Worm (Caenorhabditis elegans) whole organism, L4 larva: ENCODE measurements around the gene hpo-10.

ENCODE experiments used
- Y5F2A.4 ChIP-seq: fragments of 200-800 bp; sonication (Bioruptor generic); optimal IDR thresholded peaks from 2 replicates; lab custom pipeline; 2018; ENCODE audit warnings: mild to moderate bottlenecking, missing genetic modification characterization, missing compliant biosample characterization
- Y75B8A.6 ChIP-seq: fragments of 200-800 bp; sonication (Bioruptor generic); IDR thresholded peaks from 2 replicates; pipeline ENCODE4 v1.3.6; 2022; ENCODE audit warnings: missing genetic modification reagents, missing genetic modification characterization, missing compliant biosample characterization
- ZK546.5 ChIP-seq, 2 experiments: sonication (generic microtip); optimal IDR thresholded peaks; 2 replicates each; lab custom pipeline; 2017; ENCODE audit warnings: missing biosample characterization in 2 of 2, missing genetic modification characterization in 2 of 2
- aha-1 ChIP-seq: fragments of 150-350 bp; peaks from one replicate; lab custom pipeline; 2014; ENCODE audit warnings: missing biosample characterization, missing genetic modification characterization
- ceh-20 ChIP-seq: fragments of 200-800 bp; sonication (Bioruptor generic); IDR thresholded peaks from 2 replicates; pipeline ENCODE4 v1.3.6; 2022; ENCODE audit warnings: missing genetic modification reagents, missing genetic modification characterization, missing compliant biosample characterization
- ceh-28 ChIP-seq: fragments of 150-350 bp; optimal IDR thresholded peaks from 2 replicates; lab custom pipeline; 2014; ENCODE audit warnings: missing biosample characterization, missing genetic modification reagents, missing genetic modification characterization
- ceh-44 ChIP-seq: fragments of 200-800 bp; sonication (Bioruptor generic); IDR thresholded peaks from 2 replicates; pipeline ENCODE4 v1.3.6; 2022; ENCODE audit warnings: missing genetic modification reagents, missing genetic modification characterization, missing compliant biosample characterization
- daf-16 ChIP-seq, 3 experiments: sonication (generic microtip); optimal IDR thresholded peaks; 2 replicates each; lab custom pipeline; 2016 to 2017; ENCODE audit warnings: missing genetic modification characterization in 3 of 3, missing genetic modification reagents in 3 of 3, mild to moderate bottlenecking in 2 of 3, missing compliant biosample characterization in 2 of 3, missing biosample characterization in 1 of 3, moderate library complexity in 1 of 3
- daf-8 ChIP-seq: fragments of 200-800 bp; sonication (Bioruptor generic); IDR thresholded peaks from 2 replicates; pipeline ENCODE4 v1.3.6; 2022; ENCODE audit warnings: missing genetic modification characterization, missing compliant biosample characterization
- dmd-6 ChIP-seq: fragments of 200-800 bp; sonication (Bioruptor generic); IDR thresholded peaks from 2 replicates; pipeline ENCODE4 v1.3.6; 2022; ENCODE audit warnings: missing genetic modification reagents, missing genetic modification characterization, missing compliant biosample characterization
- dmd-8 ChIP-seq: fragments of 200-800 bp; sonication (Bioruptor generic); IDR thresholded peaks from 2 replicates; pipeline ENCODE4 v1.3.6; 2022; ENCODE audit warnings: missing genetic modification characterization, missing compliant biosample characterization
- dve-1 ChIP-seq: sonication (generic microtip); optimal IDR thresholded peaks from 2 replicates; lab custom pipeline; 2017; ENCODE audit warnings: antibody characterized with exemption, mild to moderate bottlenecking, missing genetic modification characterization, missing compliant biosample characterization; ENCODE audit not compliant: insufficient read depth
- egl-27 ChIP-seq: sonication (generic microtip); optimal IDR thresholded peaks from 3 replicates; lab custom pipeline; 2017; ENCODE audit warnings: missing biosample characterization, missing genetic modification reagents, missing genetic modification characterization
- egl-43 ChIP-seq: fragments of 200-800 bp; sonication (Bioruptor generic); IDR thresholded peaks from 2 replicates; pipeline ENCODE4 v1.3.6; 2022; ENCODE audit warnings: missing genetic modification reagents, missing genetic modification characterization, missing compliant biosample characterization
- gei-8 ChIP-seq: fragments of 200-800 bp; sonication (Bioruptor generic); optimal IDR thresholded peaks from 2 replicates; lab custom pipeline; 2018; ENCODE audit warnings: mild to moderate bottlenecking, missing genetic modification characterization, missing compliant biosample characterization
- hlh-11 ChIP-seq: fragments of 200-800 bp; sonication (Bioruptor generic); optimal IDR thresholded peaks from 2 replicates; lab custom pipeline; 2018; ENCODE audit warnings: mild to moderate bottlenecking, missing genetic modification characterization, missing compliant biosample characterization
- hlh-30 ChIP-seq: sonication (generic microtip); optimal IDR thresholded peaks from 2 replicates; lab custom pipeline; 2017; ENCODE audit warnings: antibody characterized with exemption, mild to moderate bottlenecking, missing genetic modification characterization, missing compliant biosample characterization; ENCODE audit not compliant: insufficient read depth
- hmg-1.1 ChIP-seq: fragments of 200-800 bp; sonication (Bioruptor generic); IDR thresholded peaks from 2 replicates; pipeline ENCODE4 v1.3.6; 2022; ENCODE audit warnings: missing genetic modification reagents, missing genetic modification characterization, missing compliant biosample characterization
- lim-7 ChIP-seq: fragments of 200-800 bp; sonication (Bioruptor generic); IDR thresholded peaks from 2 replicates; pipeline ENCODE4 v1.3.6; 2022; ENCODE audit warnings: missing genetic modification characterization, missing compliant biosample characterization
- lin-15B ChIP-seq: fragments of 150-350 bp; sonication (generic microtip); optimal IDR thresholded peaks from 3 replicates; lab custom pipeline; 2014; ENCODE audit warnings: missing biosample characterization, missing genetic modification characterization
- madf-5 ChIP-seq, 2 experiments: fragments of 200-800 bp; sonication (Bioruptor generic); IDR thresholded peaks; 2 replicates each; pipeline ENCODE4 v1.3.6; 2022; ENCODE audit warnings: missing compliant biosample characterization in 2 of 2, missing genetic modification characterization in 2 of 2
- mdl-1 ChIP-seq, 2 experiments: fragments of 150-350 bp in 1 of 2; sonication (generic microtip) in 1 of 2; optimal IDR thresholded peaks; 2 replicates each; lab custom pipeline; 2014 to 2017; ENCODE audit warnings: missing biosample characterization in 2 of 2, missing genetic modification characterization in 2 of 2
- mdt-29 ChIP-seq: fragments of 200-800 bp; sonication (Bioruptor generic); IDR thresholded peaks from 2 replicates; pipeline ENCODE4 v1.3.6; 2022; ENCODE audit warnings: missing genetic modification reagents, missing genetic modification characterization, missing compliant biosample characterization
- mep-1 ChIP-seq: fragments of 150-350 bp; sonication (generic microtip); optimal IDR thresholded peaks from 3 replicates; lab custom pipeline; 2014; ENCODE audit warnings: missing biosample characterization, missing genetic modification characterization
- mes-2 ChIP-seq: sonication (generic microtip); optimal IDR thresholded peaks from 2 replicates; lab custom pipeline; 2016; ENCODE audit warnings: missing genotype, mild to moderate bottlenecking, missing genetic modification characterization, missing compliant biosample characterization; ENCODE audit not compliant: poor library complexity, severe bottlenecking
- mxl-3 ChIP-seq: fragments of 200-800 bp; sonication (Bioruptor generic); optimal IDR thresholded peaks from 2 replicates; lab custom pipeline; 2018; ENCODE audit warnings: mild to moderate bottlenecking, missing genetic modification characterization, missing compliant biosample characterization
- nhr-102 ChIP-seq: sonication (generic microtip); optimal IDR thresholded peaks from 2 replicates; lab custom pipeline; 2016; ENCODE audit warnings: mild to moderate bottlenecking, missing genetic modification characterization, moderate library complexity, missing compliant biosample characterization
- nhr-28 ChIP-seq: fragments of 150-350 bp; optimal IDR thresholded peaks from 2 replicates; lab custom pipeline; 2014; ENCODE audit warnings: missing biosample characterization, missing genetic modification characterization
- nhr-48 ChIP-seq: sonication (generic microtip); optimal IDR thresholded peaks from 2 replicates; lab custom pipeline; 2016; ENCODE audit warnings: mild to moderate bottlenecking, missing genetic modification characterization, missing compliant biosample characterization
- nhr-77 ChIP-seq: fragments of 150-350 bp; optimal IDR thresholded peaks from 2 replicates; lab custom pipeline; 2014; ENCODE audit warnings: missing biosample characterization, missing genetic modification characterization
- pha-4 ChIP-seq, 2 experiments: fragments of 150-350 bp in 1 of 2; fragments of 200-800 bp in 1 of 2; sonication (Bioruptor generic) in 1 of 2; IDR thresholded peaks in 1 of 2; optimal IDR thresholded peaks in 1 of 2; 2 replicates each; pipeline versions ENCODE4 v1.3.6 to Lab custom; 2014 to 2022; ENCODE audit warnings: missing genetic modification characterization in 2 of 2, missing genetic modification reagents in 2 of 2, missing biosample characterization in 1 of 2, missing compliant biosample characterization in 1 of 2
- php-3 ChIP-seq: fragments of 200-800 bp; sonication (Bioruptor generic); IDR thresholded peaks from 2 replicates; pipeline ENCODE4 v1.3.6; 2022; ENCODE audit warnings: missing genetic modification reagents, missing genetic modification characterization, missing compliant biosample characterization
- pqm-1 ChIP-seq: sonication (generic microtip); optimal IDR thresholded peaks from 2 replicates; lab custom pipeline; 2017; ENCODE audit warnings: missing biosample characterization, missing genetic modification characterization
- sdz-12 ChIP-seq: fragments of 200-800 bp; sonication (Bioruptor generic); optimal IDR thresholded peaks from 2 replicates; lab custom pipeline; 2018; ENCODE audit warnings: mild to moderate bottlenecking, missing genetic modification characterization, missing compliant biosample characterization
- unc-130 ChIP-seq: sonication (generic microtip); optimal IDR thresholded peaks from 2 replicates; lab custom pipeline; 2016; ENCODE audit warnings: missing genetic modification reagents, missing genetic modification characterization, missing compliant biosample characterization
- unc-62 ChIP-seq, 3 experiments: fragments of 150-350 bp in 1 of 3; sonication (generic microtip); optimal IDR thresholded peaks in 2 of 3; peaks in 1 of 3; 1 replicate in 1 of 3; 2 replicates in 2 of 3; lab custom pipeline; 2014 to 2017; ENCODE audit warnings: missing biosample characterization in 3 of 3, missing genetic modification characterization in 3 of 3, missing genetic modification reagents in 3 of 3, missing genotype in 1 of 3
- vab-7 ChIP-seq: fragments of 200-800 bp; sonication (Bioruptor generic); IDR thresholded peaks from 2 replicates; pipeline ENCODE4 v1.3.6; 2022; ENCODE audit warnings: missing genetic modification reagents, missing genetic modification characterization, missing compliant biosample characterization
- zfp-2 ChIP-seq: sonication (generic microtip); optimal IDR thresholded peaks from 2 replicates; lab custom pipeline; 2016; ENCODE audit warnings: mild to moderate bottlenecking, missing genetic modification characterization, missing compliant biosample characterization
- zfp-3 ChIP-seq: fragments of 200-800 bp; sonication (Bioruptor generic); conservative IDR thresholded peaks from 2 replicates; pipeline ENCODE4 v1.3.6; 2022; ENCODE audit warnings: missing genetic modification reagents, missing genetic modification characterization, missing compliant biosample characterization
- zip-2 ChIP-seq: fragments of 150-350 bp; optimal IDR thresholded peaks from 2 replicates; lab custom pipeline; 2014; ENCODE audit warnings: missing biosample characterization, missing genetic modification characterization
- ztf-11 ChIP-seq: fragments of 150-350 bp; optimal IDR thresholded peaks from 2 replicates; lab custom pipeline; 2014; ENCODE audit warnings: missing biosample characterization, missing genetic modification characterization
- ztf-7 ChIP-seq: fragments of 150-350 bp; optimal IDR thresholded peaks from 2 replicates; lab custom pipeline; 2014; ENCODE audit warnings: missing biosample characterization, missing genetic modification characterization

Gene hpo-10

ce11 chrIII:5840277-5840676 lies 39.0 kb upstream of the hpo-10 start:
- TF ChIP-seq madf-5 (GFP tag; IDR thresholded peaks at IDR 0.05; lab: Robert Waterston, UW) (0 out of 4 replicates have a peak, but pooled peaks of 1 of the 2 experiments have one; percentile 35), pha-4 (GFP tag; IDR thresholded peaks at IDR 0.05; lab: Robert Waterston, UW) (no peak), pha-4 (tag; optimal IDR thresholded peaks at IDR 0.05; lab: Kevin White, UChicago) (no peak), ceh-20 (no peak), daf-8 (GFP tag; lab: Robert Waterston, UW) (no peak), nhr-77 (tag; lab: Kevin White, UChicago) (no peak), pqm-1 (tag; lab: Kevin White, UChicago) (peak; percentile 59), lin-15B (tag; lab: Kevin White, UChicago) (no peak), mdt-29 (GFP tag; lab: Robert Waterston, UW) (0 out of 2 replicates have a peak, but pooled peaks have one; percentile 8), daf-16 (GFP tag; optimal IDR thresholded peaks at IDR 0.05; lab: Kevin White, UChicago) (no peak), daf-16 (tag; optimal IDR thresholded peaks at IDR 0.05; lab: Kevin White, UChicago) (peak; percentile 49), unc-62 (GFP tag; optimal IDR thresholded peaks at IDR 0.05 in 1 of 2; lab: Kevin White, UChicago) (peak in 1 of 2 experiments; percentile 87), unc-62 (tag; optimal IDR thresholded peaks at IDR 0.05; lab: Kevin White, UChicago) (no peak), Y5F2A.4 (GFP tag; lab: Kevin White, UChicago) (no peak), dve-1 (tag; lab: Kevin White, UChicago) (peak; percentile 16), zip-2 (tag; lab: Kevin White, UChicago) (no peak), hlh-11 (tag; lab: Kevin White, UChicago) (peak; percentile 45), mxl-3 (GFP tag; lab: Kevin White, UChicago) (peak; percentile 61), unc-130 (GFP tag; lab: Kevin White, UChicago) (no peak), ceh-28 (tag; lab: Kevin White, UChicago) (no peak), mes-2 (tag; lab: Kevin White, UChicago) (peak; percentile 24), dmd-6 (GFP tag; lab: Robert Waterston, UW) (peak; percentile 43; the same call in 1 of the 2 replicates), nhr-102 (no peak), nhr-28 (tag; lab: Kevin White, UChicago) (peak; percentile 41)
- TF ChIP-seq, all 104 proteins: peak for 11

DNA sequence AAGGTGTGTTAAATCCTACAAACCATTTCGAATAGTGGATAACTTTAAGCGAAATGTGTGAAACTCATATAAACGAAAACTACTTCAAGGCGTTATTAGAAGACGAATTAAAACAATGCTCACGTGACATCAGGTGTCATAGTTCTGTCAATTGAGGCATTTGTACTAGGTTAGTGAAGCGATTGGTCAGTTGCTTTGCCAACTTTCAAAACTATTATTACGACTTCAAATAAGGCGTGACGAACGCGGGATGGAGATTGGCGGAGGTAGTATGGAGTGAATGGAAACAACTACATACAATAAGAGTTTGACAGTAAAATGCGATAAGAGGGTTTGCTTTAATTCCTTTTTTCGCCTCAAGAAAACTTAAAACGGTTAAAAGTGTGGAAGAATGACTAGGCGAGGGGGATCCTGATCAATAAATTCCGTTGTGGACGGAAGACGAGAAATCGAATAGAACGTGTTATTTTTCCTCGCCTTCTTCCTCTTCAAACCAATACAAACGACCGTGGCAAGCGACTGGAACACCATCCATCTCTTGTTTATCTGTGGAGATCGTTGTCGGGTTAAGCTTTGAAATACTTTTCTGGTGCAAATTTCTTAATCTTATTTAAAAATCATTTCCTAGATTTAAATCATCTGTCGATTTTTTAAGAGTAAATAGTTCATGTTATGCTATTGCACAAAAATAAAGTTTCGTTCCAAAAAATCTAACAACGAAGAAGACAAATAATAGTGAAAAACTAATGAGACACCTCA lies 38.3 kb upstream of the hpo-10 start:
- TF ChIP-seq ztf-7 (tag; lab: Kevin White, UChicago), result no peak
- peak; percentile 47 for TF ChIP-seq aha-1 (tag; lab: Kevin White, UChicago)
- TF ChIP-seq ceh-44, result no peak
- TF ChIP-seq php-3 (GFP tag; lab: Robert Waterston, UW), result no peak
- TF ChIP-seq dve-1 (tag; lab: Kevin White, UChicago), result peak; percentile 56
- TF ChIP-seq unc-62 (GFP tag; optimal IDR thresholded peaks at IDR 0.05 in 1 of 2; lab: Kevin White, UChicago), result peak in 1 of 2 experiments; percentile 52
- TF ChIP-seq unc-62 (tag; optimal IDR thresholded peaks at IDR 0.05; lab: Kevin White, UChicago), result no peak
- TF ChIP-seq zip-2 (tag; lab: Kevin White, UChicago), result no peak
- 0 out of 2 replicates have a peak, but pooled peaks have one; percentile 19 for TF ChIP-seq hmg-1.1
- no peak for TF ChIP-seq vab-7
- no peak for TF ChIP-seq ZK546.5 (tag; optimal IDR thresholded peaks at IDR 0.05; lab: Kevin White, UChicago)
- TF ChIP-seq mdl-1 (tag; optimal IDR thresholded peaks at IDR 0.05; lab: Kevin White, UChicago), result no peak
- TF ChIP-seq gei-8 (GFP tag; lab: Kevin White, UChicago), result no peak
- no peak for TF ChIP-seq madf-5 (GFP tag; IDR thresholded peaks at IDR 0.05; lab: Robert Waterston, UW)
- peak; percentile 52 for TF ChIP-seq hlh-30 (tag; lab: Kevin White, UChicago)
- TF ChIP-seq Y75B8A.6 (GFP tag; lab: Robert Waterston, UW), result no peak
- no peak for TF ChIP-seq lim-7
- TF ChIP-seq sdz-12 (GFP tag; lab: Kevin White, UChicago), result no peak
- TF ChIP-seq dmd-8, result no peak
- TF ChIP-seq egl-27, result no peak
- TF ChIP-seq daf-16 (GFP tag; optimal IDR thresholded peaks at IDR 0.05; lab: Kevin White, UChicago), result no peak
- TF ChIP-seq daf-16 (tag; optimal IDR thresholded peaks at IDR 0.05; lab: Kevin White, UChicago), result peak; percentile 7
- TF ChIP-seq zfp-3 (GFP tag; lab: Robert Waterston, UW), result no peak
- no peak for TF ChIP-seq ztf-11 (tag; lab: Kevin White, UChicago)
- TF ChIP-seq zfp-2 (tag; lab: Kevin White, UChicago), result no peak
- no peak for TF ChIP-seq nhr-48 (tag; lab: Kevin White, UChicago)
- no peak for TF ChIP-seq nhr-77 (tag; lab: Kevin White, UChicago)
- TF ChIP-seq dmd-6 (GFP tag; lab: Robert Waterston, UW), result peak; percentile 64
- no peak for TF ChIP-seq mep-1 (tag; lab: Kevin White, UChicago)
- no peak for TF ChIP-seq egl-43 (GFP tag; lab: Robert Waterston, UW)
